Worm (Caenorhabditis elegans): ENCODE measurements around the gene lin-5.

lin-5 gene

DNA sequence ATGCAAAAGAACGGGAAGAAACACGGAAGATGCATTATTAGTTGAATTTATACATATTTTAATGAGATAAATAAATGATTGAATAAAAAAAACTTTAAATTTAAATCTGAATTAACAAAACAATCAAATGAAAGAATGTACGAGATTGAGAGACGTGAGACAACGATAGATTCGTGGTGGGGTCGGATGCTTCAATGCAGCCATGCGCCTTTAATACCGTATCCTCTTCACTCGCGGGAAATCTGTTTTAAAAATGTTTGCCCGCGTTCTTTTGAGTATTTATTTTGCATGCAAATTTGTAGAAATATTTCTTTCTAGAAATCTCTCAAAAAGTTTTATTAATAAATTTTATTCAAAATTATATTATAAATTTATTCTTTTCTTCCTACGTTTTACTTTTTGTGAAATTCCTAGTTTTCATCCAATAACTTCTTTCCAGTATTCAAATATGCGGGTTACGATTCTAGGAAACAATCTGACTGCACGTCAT, 20.0 kb downstream of the lin-5 start, which contains the start of gene perm-1:
TSS of gene perm-1 (plus strand) at position 440 of the 490 bp plus-strand sequence.
- no peak for TF ChIP-seq irx-1 (tag; optimal IDR thresholded peaks at IDR 0.05)
- peak in 1 of 2 experiments; percentile 46 for TF ChIP-seq lsy-2 (tag; optimal IDR thresholded peaks at IDR 0.05)

DNA sequence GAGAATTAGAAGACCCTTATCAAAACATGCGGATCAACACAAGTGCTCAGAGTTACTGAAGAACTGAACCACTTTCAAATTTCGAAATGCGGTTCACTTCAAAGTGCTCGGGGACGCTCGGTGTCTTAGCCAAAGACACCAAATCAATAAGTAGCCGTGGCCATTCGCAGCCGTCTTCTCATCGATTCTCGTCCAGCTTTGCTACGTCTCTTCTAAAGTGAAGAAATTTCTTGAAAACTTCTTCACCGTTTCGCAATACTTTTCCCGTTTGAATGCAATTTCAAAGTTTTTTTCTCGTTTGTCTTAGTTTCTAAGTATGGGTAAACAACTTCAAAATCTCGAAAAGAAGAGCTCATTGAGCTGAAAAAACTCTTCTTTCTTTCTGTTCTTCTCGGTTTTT, 24.5 kb downstream of the lin-5 start:
- peak in 1 of 2 experiments; percentile 16 for TF ChIP-seq lin-35 (GFP tag; optimal IDR thresholded peaks at IDR 0.05)
- no peak for TF ChIP-seq elt-2 (tag; optimal IDR thresholded peaks at IDR 0.05)
- no peak for TF ChIP-seq dsc-1 (tag; optimal IDR thresholded peaks at IDR 0.05)
- TF ChIP-seq zag-1 (tag; optimal IDR thresholded peaks at IDR 0.05) = no peak
- no peak for TF ChIP-seq nhr-85 (tag)
- peak; percentile 78 for TF ChIP-seq lin-14 (GFP tag; optimal IDR thresholded peaks at IDR 0.05)
- TF ChIP-seq aly-2 (tag; optimal IDR thresholded peaks at IDR 0.05) = no peak
- TF ChIP-seq unc-98 (GFP tag; IDR thresholded peaks at IDR 0.05) = no peak
- no peak for TF ChIP-seq egl-27 (tag; optimal IDR thresholded peaks at IDR 0.05)
- TF ChIP-seq aha-1 (tag; optimal IDR thresholded peaks at IDR 0.05) = no peak
- no peak for TF ChIP-seq hlh-4 (tag; optimal IDR thresholded peaks at IDR 0.05)
- no peak for TF ChIP-seq nhr-237 (tag; optimal IDR thresholded peaks at IDR 0.05)
- TF ChIP-seq tbx-2 (tag; optimal IDR thresholded peaks at IDR 0.05) = no peak
- TF ChIP-seq nhr-12 (tag; optimal IDR thresholded peaks at IDR 0.05) = no peak
- TF ChIP-seq nhr-11 (tag; optimal IDR thresholded peaks at IDR 0.05) = no peak
- TF ChIP-seq ceh-63 (GFP tag; optimal IDR thresholded peaks at IDR 0.05) = no peak
- TF ChIP-seq fkh-4 (tag; optimal IDR thresholded peaks at IDR 0.05; ENCODE audit: borderline replicate concordance) = no peak
- no peak for TF ChIP-seq unc-130 (tag; optimal IDR thresholded peaks at IDR 0.05)
- no peak for TF ChIP-seq zip-4 (GFP tag; optimal IDR thresholded peaks at IDR 0.05)
- TF ChIP-seq irx-1 (tag; optimal IDR thresholded peaks at IDR 0.05) = no peak
- peak; percentile 14 for TF ChIP-seq F16B12.6 (tag; optimal IDR thresholded peaks at IDR 0.05)
- TF ChIP-seq ceh-88 (GFP tag; IDR thresholded peaks at IDR 0.05) = no peak
- TF ChIP-seq nhr-84 (tag; optimal IDR thresholded peaks at IDR 0.05) = no peak
- no peak for TF ChIP-seq snu-23 (GFP tag; optimal IDR thresholded peaks at IDR 0.05)
- peak; percentile 2 to 3 for TF ChIP-seq efl-1 (optimal IDR thresholded peaks at IDR 0.05)
- TF ChIP-seq efl-1 (GFP tag; optimal IDR thresholded peaks at IDR 0.05 in 1 of 2) = no peak
- no peak for TF ChIP-seq ztf-11 (tag; optimal IDR thresholded peaks at IDR 0.05)
- no peak for TF ChIP-seq fos-1 (tag; optimal IDR thresholded peaks at IDR 0.05)
- TF ChIP-seq nhr-28 (tag; optimal IDR thresholded peaks at IDR 0.05) = no peak
- TF ChIP-seq nhr-76 (tag; optimal IDR thresholded peaks at IDR 0.05) = no peak
- no peak for TF ChIP-seq mep-1 (tag; optimal IDR thresholded peaks at IDR 0.05)
- TF ChIP-seq vab-15 (tag; optimal IDR thresholded peaks at IDR 0.05) = no peak
- no peak for TF ChIP-seq nhr-77 (tag; optimal IDR thresholded peaks at IDR 0.05)
- peak; percentile 6 to 37 for TF ChIP-seq lsy-2 (tag; optimal IDR thresholded peaks at IDR 0.05)
- TF ChIP-seq tlp-1 (tag; optimal IDR thresholded peaks at IDR 0.05) = no peak
- TF ChIP-seq ztf-4 (tag; optimal IDR thresholded peaks at IDR 0.05) = no peak
- no peak for TF ChIP-seq elt-3 (tag; optimal IDR thresholded peaks at IDR 0.05)
- TF ChIP-seq hpl-2 (GFP tag; optimal IDR thresholded peaks at IDR 0.05) = no peak
- no peak for TF ChIP-seq snpc-4 (tag; optimal IDR thresholded peaks at IDR 0.05)
- no peak for TF ChIP-seq jun-1 (tag; optimal IDR thresholded peaks at IDR 0.05)
- no peak for TF ChIP-seq lin-15B (tag; optimal IDR thresholded peaks at IDR 0.05)
- TF ChIP-seq grh-1 (GFP tag; IDR thresholded peaks at IDR 0.05) = no peak
- TF ChIP-seq pax-3 (tag; optimal IDR thresholded peaks at IDR 0.05) = no peak
- TF ChIP-seq sptf-1 (tag; optimal IDR thresholded peaks at IDR 0.05) = no peak
- no peak for TF ChIP-seq hlh-17 (GFP tag; optimal IDR thresholded peaks at IDR 0.05; ENCODE audit: borderline replicate concordance)
- no peak for TF ChIP-seq swsn-7 (tag; optimal IDR thresholded peaks at IDR 0.05)
- no peak for TF ChIP-seq xbp-1 (tag; optimal IDR thresholded peaks at IDR 0.05)
- TF ChIP-seq isw-1 (GFP tag; IDR thresholded peaks at IDR 0.05) = no peak
- no peak for TF ChIP-seq ama-1 (optimal IDR thresholded peaks at IDR 0.05)
- TF ChIP-seq nhr-90 (tag; optimal IDR thresholded peaks at IDR 0.05; ENCODE audit: poor library complexity) = no peak
- no peak for TF ChIP-seq sup-37 (GFP tag; optimal IDR thresholded peaks at IDR 0.05)
- TF ChIP-seq skn-1 (tag; optimal IDR thresholded peaks at IDR 0.05) = no peak
- TF ChIP-seq C34B4.2 (tag; optimal IDR thresholded peaks at IDR 0.05) = no peak
